Worm (Caenorhabditis elegans): Measurements from ENCODE around the gene sdz-11.

DNA sequence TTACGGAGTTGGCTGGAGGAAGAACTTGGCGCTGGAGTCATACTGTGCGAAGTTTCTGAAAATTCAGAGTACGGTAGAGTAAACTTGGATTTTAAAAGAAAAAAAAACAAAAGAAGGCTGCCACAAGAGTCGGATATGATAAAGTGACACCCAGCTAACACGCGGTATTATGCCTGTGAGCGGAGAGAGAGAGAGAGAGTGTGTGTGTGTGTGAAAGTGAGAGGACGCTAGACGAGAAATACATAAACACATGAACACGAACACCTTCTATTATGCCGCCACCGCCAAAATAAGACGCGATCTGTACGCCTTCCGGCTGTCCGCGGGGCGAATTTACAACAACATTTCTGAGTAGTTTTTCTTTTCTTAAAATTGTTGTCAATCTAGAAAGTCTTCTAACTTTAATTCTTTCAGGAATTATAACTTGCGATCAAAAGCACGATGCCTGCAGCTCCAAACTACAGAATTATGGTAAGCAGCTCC, 15.2 kb downstream of the sdz-11 start, which contains the start of gene F12E12.6:
- TF ChIP-seq ces-1 (GFP tag; optimal IDR thresholded peaks at IDR 0.05) (no peak), aha-1 (tag; optimal IDR thresholded peaks at IDR 0.05) (no peak), sptf-1 (tag; optimal IDR thresholded peaks at IDR 0.05) (no peak), egl-27 (tag; optimal IDR thresholded peaks at IDR 0.05) (no peak), aly-2 (tag; optimal IDR thresholded peaks at IDR 0.05) (no peak), nhr-90 (tag; optimal IDR thresholded peaks at IDR 0.05; ENCODE audit: poor library complexity) (no peak)
